Fruit fly (Drosophila melanogaster): Measurements from ENCODE around the gene Reck.
A peak's percentile ranks its signal among the peaks of the same experiment; 100 is the strongest.

Gene Reck

DNA sequence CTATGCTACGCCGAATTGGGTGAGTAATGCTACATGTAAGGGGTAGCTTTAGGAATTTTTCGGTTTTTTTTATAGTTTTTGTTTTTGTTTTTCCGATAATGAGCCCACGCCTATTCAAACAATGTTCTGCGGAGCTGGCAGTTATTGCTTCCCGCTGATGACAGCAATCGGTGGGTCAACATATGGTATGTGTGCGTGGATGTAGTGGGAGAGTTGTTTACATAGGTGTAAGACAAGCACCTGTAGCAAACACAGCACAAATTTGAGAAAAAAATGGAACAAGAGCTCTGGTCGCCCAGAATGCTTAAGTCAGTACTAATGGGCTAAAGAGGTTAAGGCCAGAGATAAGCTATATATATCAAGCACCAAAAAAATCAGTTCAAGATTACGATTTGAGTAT is 25.6 kb downstream of the Reck start:
- TF ChIP-seq CG8478 (optimal IDR thresholded peaks at IDR 0.05) (no peak), pan (optimal IDR thresholded peaks at IDR 0.05) (no peak), psq (optimal IDR thresholded peaks at IDR 0.05) (no peak), usp (GFP tag; optimal IDR thresholded peaks at IDR 0.05) (no peak), Dll (optimal IDR thresholded peaks at IDR 0.05) (no peak), EcR (GFP tag; optimal IDR thresholded peaks at IDR 0.05) (no peak)

DNA sequence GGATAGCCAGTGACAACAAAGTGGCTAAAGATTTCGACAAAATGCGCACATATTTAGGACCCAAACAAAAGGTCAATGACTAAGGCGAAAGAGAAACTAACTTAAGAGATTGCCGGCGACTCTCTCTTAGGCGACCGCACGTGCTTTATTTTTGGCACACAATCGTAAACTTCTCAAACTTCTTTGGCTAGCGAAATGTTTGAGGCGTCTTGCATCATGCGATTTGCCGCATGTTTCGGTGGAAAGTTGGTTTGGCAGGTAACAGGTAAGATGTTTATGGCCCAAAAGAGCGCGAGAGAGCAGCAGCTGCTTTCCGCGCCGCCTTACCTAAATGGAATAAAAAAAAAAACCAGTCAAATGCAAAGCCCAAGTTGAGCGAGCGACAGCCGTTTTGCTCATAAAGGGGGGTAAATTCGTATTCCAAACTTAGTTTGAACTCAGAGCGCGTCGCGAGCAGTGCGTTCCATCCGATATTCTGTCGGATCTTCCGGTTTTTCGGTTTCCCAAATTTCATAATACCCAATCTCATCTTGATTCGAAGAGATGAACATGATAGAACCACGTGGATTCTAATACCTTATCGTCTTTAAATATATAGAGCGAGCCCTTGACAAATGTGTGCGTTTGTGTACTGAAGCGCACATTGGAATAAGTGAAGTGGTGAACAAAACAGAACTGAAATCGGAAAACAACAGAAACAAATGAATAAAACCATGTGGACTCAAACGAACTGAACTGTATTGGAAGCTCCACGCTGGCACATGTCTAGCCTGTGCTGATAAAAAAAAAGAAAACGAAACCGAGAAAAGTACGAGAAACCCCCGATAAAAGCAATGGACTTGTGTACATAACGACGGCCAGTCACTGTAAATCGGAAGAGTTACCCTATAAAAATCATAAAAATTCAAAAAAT is 26.6 kb downstream of the Reck start:
- TF ChIP-seq EcR (GFP tag; optimal IDR thresholded peaks at IDR 0.05) (peak in 1 of 2 experiments; percentile 55), Dll (optimal IDR thresholded peaks at IDR 0.05) (no peak), CG8478 (optimal IDR thresholded peaks at IDR 0.05) (no peak), usp (GFP tag; optimal IDR thresholded peaks at IDR 0.05) (no peak), pan (optimal IDR thresholded peaks at IDR 0.05) (no peak)

DNA sequence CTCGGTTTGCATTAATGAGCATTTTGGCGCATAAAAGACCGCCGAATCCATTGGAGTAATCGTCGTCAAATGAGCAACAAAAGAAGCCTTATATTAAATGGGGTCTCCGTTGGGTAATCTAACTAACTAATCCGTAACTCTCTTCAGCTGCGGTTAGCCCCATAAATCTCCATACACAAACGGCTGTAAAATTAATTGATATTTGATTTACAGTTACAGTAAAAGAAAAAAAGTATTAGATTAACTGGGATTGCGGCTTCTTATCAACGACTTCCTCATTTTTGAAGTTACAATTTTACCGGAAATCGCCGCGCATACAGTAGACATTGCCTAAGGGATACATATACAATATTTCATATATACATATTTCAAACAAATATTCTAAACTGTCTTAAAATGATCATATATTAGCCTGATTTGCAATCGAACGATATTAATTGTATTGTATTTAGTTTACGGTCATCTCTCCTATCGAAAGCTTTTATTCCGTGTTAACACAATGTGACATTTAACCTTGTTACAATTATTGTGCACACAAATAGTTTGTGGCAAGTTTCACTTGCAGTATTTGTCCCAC is 27.4 kb downstream of the Reck start:
- no peak for TF ChIP-seq pan (optimal IDR thresholded peaks at IDR 0.05)
- TF ChIP-seq Dll (optimal IDR thresholded peaks at IDR 0.05): no peak
- no peak for TF ChIP-seq usp (GFP tag; optimal IDR thresholded peaks at IDR 0.05)
- no peak for TF ChIP-seq EcR (GFP tag; optimal IDR thresholded peaks at IDR 0.05)
- no peak for TF ChIP-seq psq (optimal IDR thresholded peaks at IDR 0.05)
- TF ChIP-seq CG8478 (optimal IDR thresholded peaks at IDR 0.05): no peak

DNA sequence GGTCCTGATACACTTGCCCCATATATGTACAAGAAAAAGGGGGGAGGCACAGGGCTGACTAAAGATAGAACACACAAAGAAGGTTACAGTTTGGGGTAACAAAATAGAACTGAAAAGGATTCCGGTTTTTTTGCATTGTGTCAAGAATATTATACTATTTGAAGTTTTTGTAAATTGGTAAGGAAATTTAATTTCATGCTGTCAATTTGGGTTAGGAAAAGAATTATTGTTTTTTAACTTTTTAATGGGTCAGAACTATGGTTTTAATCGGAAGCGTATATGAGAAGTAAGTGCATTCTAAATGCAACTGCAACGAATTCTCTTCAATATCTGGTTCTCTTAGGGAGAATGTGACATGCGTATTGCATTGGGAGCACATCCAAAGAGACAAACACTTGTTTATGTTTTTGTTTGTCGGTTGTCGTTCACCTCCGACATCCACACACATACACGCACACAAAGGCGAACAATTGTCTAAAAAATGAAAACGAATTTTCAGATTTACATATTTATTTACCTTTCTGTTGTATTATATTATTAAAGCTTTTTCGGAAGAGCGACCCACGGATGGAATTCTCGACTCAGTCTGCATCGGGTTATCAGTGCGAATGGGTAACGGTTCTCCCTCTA is 29.2 kb downstream of the Reck start, which contains the start of gene mnd:
Gene mnd (plus strand): TSS at position 580 of the 630 bp plus-strand sequence.
- TF ChIP-seq usp (GFP tag; optimal IDR thresholded peaks at IDR 0.05) (no peak), psq (optimal IDR thresholded peaks at IDR 0.05) (no peak), Dll (optimal IDR thresholded peaks at IDR 0.05) (no peak), CG8478 (optimal IDR thresholded peaks at IDR 0.05) (no peak)

DNA sequence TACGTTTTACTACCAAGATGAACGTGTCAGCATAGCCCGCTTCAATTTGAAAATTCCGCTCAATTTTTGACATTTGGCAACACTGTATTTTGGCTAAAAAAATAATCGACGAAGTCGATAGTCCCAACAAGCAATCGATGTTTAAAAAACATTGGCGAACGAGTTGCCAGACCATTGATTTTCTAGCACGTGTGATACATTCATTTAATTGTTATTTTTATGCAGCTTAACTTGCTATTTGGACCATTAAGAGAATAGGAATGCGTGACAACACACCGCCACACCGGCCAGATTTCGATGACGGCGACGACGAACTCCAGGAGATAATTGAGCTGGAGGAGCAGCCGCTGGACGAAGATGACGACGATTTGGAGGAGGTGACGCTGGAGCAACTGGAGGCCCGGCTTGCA is 31.2 kb downstream of the Reck start, which contains the start of gene CG5114:
Gene CG5114 (plus strand): TSS at position 161 of the 410 bp plus-strand sequence.
- TF ChIP-seq psq (optimal IDR thresholded peaks at IDR 0.05) (no peak), Dll (optimal IDR thresholded peaks at IDR 0.05) (no peak), EcR (GFP tag; optimal IDR thresholded peaks at IDR 0.05) (no peak), CG8478 (optimal IDR thresholded peaks at IDR 0.05) (no peak), pan (optimal IDR thresholded peaks at IDR 0.05) (no peak), usp (GFP tag; optimal IDR thresholded peaks at IDR 0.05) (no peak)

dm6 chr3L:14980038-14980437 is 33.8 kb downstream of the Reck start:
- no peak for TF ChIP-seq usp (GFP tag; optimal IDR thresholded peaks at IDR 0.05)
- TF ChIP-seq pan (optimal IDR thresholded peaks at IDR 0.05): no peak
- no peak for TF ChIP-seq Dll (optimal IDR thresholded peaks at IDR 0.05)
- no peak for TF ChIP-seq EcR (GFP tag; optimal IDR thresholded peaks at IDR 0.05)

DNA sequence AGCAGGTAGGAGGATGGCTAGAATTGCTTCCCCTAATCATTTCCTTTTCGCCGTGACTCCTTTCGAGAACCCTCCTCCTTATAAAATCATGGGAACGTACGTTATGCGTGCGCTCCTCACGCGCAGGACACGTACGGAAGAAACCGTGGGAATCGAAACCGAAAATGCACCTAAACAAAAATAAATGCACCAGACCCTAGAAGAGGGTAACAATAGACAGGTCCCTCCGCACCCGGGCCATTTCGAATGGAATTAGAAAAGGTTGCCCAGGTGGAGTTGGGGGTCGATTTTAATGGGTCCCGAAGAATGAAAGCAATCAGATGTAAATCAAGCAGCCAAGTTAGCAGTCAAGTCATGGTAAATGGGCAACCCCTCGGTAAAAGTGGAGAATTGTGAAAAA is 34.5 kb downstream of the Reck start, which contains the start of gene CG3349:
Gene CG3349 (plus strand): TSS at position 289 of the 400 bp plus-strand sequence.
- TF ChIP-seq psq (optimal IDR thresholded peaks at IDR 0.05): no peak
- no peak for TF ChIP-seq Dll (optimal IDR thresholded peaks at IDR 0.05)
- no peak for TF ChIP-seq CG8478 (optimal IDR thresholded peaks at IDR 0.05)
- no peak for TF ChIP-seq pan (optimal IDR thresholded peaks at IDR 0.05)
- TF ChIP-seq usp (GFP tag; optimal IDR thresholded peaks at IDR 0.05): no peak
- TF ChIP-seq EcR (GFP tag; optimal IDR thresholded peaks at IDR 0.05): no peak

dm6 chr3L:14978496-14978894 is 35.4 kb downstream of the Reck start:
- TF ChIP-seq pan (optimal IDR thresholded peaks at IDR 0.05): no peak
- TF ChIP-seq EcR (GFP tag; optimal IDR thresholded peaks at IDR 0.05): peak in 1 of 2 experiments; percentile 82

DNA sequence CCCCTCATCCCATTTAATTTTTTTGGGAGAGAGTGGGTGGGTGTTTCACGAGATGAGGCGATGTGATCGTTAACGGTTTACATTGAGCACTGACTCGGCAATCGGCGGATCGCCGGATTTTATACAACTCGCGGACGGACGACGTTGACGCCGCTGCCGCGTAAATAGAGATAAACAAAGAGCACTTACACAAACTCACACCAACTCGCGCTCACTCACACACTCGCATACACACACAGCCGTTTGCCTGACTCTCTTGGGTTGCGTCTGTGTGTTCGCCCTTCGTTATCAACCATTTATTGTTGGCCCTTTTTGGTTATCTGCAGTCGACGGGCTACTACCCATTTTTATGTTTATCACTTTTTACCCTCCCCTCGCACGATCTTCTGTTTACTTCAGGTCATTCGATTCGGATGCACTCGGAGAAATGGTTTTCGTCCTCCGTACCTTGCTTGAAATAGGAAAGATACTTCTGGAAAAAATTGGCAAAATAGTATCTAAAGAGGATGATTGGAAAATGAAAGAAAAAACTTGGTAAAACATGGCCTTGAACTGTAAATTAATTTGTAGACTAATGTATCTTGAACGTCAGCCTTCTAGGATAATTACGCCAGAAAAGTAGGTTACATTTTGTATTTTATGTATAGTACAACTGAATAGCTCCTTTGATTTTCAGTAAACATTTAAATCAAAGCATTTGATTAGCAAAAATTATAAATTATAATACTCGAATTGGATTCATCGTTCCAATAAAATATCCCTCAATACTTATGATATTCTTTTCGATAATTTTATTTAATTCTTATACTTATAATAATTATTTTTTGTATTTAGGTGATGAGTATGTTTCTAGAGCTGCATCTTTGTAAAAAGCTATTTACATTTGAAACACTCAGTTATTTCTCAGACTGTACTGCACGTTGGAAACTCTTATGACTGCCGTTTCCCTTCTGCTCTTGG is 36.0 kb downstream of the Reck start:
- TF ChIP-seq pan (optimal IDR thresholded peaks at IDR 0.05): no peak
- TF ChIP-seq EcR (GFP tag; optimal IDR thresholded peaks at IDR 0.05): peak in 1 of 2 experiments; percentile 68

DNA sequence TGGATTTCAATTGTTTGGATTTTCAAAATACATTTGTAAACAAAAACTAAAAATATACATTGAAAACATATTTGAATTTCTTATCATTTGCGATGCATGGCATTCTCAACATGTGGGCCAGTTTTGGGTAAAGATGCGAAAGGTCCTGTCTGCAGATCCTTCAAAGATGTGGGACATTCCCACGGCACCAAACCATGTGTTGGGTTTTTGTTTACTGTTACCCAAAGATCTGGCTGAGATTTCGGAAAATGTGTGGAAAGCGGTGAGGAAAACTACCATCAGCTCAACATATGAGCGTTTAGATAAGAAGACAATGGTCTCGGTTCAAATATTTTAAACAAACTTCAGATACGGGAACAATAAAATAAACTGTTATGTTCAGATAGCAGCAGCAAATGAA is 37.8 kb downstream of the Reck start:
- TF ChIP-seq psq (optimal IDR thresholded peaks at IDR 0.05) (no peak), CG8478 (optimal IDR thresholded peaks at IDR 0.05) (no peak), pan (optimal IDR thresholded peaks at IDR 0.05) (no peak), Dll (optimal IDR thresholded peaks at IDR 0.05) (no peak), usp (GFP tag; optimal IDR thresholded peaks at IDR 0.05) (no peak), EcR (GFP tag; optimal IDR thresholded peaks at IDR 0.05) (no peak)

DNA sequence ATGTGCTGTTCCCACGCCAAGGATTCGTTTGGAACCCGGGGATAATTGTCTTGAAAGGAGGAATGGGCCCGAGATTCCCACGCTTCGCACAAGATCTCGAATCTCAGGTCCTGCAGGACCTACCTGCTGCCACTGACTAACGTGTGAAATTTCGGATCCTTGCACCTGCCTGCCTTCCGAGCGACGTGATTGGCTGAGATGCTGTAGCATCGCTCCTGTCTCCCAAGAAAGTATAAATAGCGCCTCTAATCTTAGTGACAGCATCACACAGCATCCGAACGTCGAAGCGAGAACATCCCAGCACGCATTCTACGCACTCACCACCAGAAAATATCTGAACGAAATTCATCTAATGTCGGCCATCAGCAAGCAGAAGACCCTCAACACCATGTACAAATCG is 38.9 kb downstream of the Reck start:
- TF ChIP-seq pan (optimal IDR thresholded peaks at IDR 0.05) (no peak), EcR (GFP tag; optimal IDR thresholded peaks at IDR 0.05) (no peak), usp (GFP tag; optimal IDR thresholded peaks at IDR 0.05) (no peak), psq (optimal IDR thresholded peaks at IDR 0.05) (no peak), Dll (optimal IDR thresholded peaks at IDR 0.05) (no peak), CG8478 (optimal IDR thresholded peaks at IDR 0.05) (no peak)

Data from whole organism.